Fruit fly (Drosophila melanogaster) whole organism, embryonic: ENCODE data around the gene CG10598.

Source experiments
- CG1024 ChIP-seq: fragments of 200-800 bp; sonication (Bioruptor generic); IDR thresholded peaks from 2 replicates; pipeline ENCODE4 v1.3.6; 2022; ENCODE audit warnings: missing biosample characterization, missing genetic modification characterization
- CG11398 ChIP-seq: fragments of 200-800 bp; sonication (Bioruptor generic); optimal IDR thresholded peaks from 2 replicates; lab custom pipeline; 2016; ENCODE audit warnings: missing biosample characterization, missing genetic modification characterization
- CG11560 ChIP-seq: fragments of 200-800 bp; sonication (Bioruptor generic); IDR thresholded peaks from 3 replicates; pipeline ENCODE4 v1.3.6; 2022; ENCODE audit warnings: missing biosample characterization, missing genetic modification characterization
- CG14667 ChIP-seq: fragments of 200-800 bp; sonication (Bioruptor generic); IDR thresholded peaks from 2 replicates; pipeline ENCODE4 v1.3.6; 2022; ENCODE audit warnings: missing biosample characterization, missing genetic modification characterization
- CG14710 ChIP-seq: fragments of 200-800 bp; sonication (Bioruptor generic); optimal IDR thresholded peaks from 3 replicates; lab custom pipeline; 2019; ENCODE audit warnings: missing biosample characterization, mild to moderate bottlenecking, missing genetic modification characterization, moderate library complexity
- CG14965 ChIP-seq: fragments of 200-800 bp; sonication (Bioruptor generic); optimal IDR thresholded peaks from 2 replicates; lab custom pipeline; 2016; ENCODE audit warnings: missing biosample characterization, missing genetic modification characterization, borderline replicate concordance
- CG1529 ChIP-seq: fragments of 200-800 bp; sonication (Bioruptor generic); optimal IDR thresholded peaks from 3 replicates; lab custom pipeline; 2018; ENCODE audit warnings: missing biosample characterization, missing genetic modification characterization
- CG16813 ChIP-seq: fragments of 200-800 bp; sonication (Bioruptor generic); IDR thresholded peaks from 3 replicates; pipeline ENCODE4 v1.3.6; 2022; ENCODE audit warnings: missing biosample characterization, missing genetic modification characterization; ENCODE audit not compliant: partially characterized antibody
- CG18476 ChIP-seq: fragments of 200-800 bp; sonication (Bioruptor generic); optimal IDR thresholded peaks from 2 replicates; lab custom pipeline; 2016; ENCODE audit warnings: missing biosample characterization, mild to moderate bottlenecking, missing genetic modification characterization
- CG2120 ChIP-seq: fragments of 200-800 bp; sonication (Bioruptor generic); optimal IDR thresholded peaks from 3 replicates; lab custom pipeline; 2016; ENCODE audit warnings: missing biosample characterization, missing genetic modification characterization
- CG30403 ChIP-seq: fragments of 200-800 bp; sonication (Bioruptor generic); optimal IDR thresholded peaks from 3 replicates; lab custom pipeline; 2016; ENCODE audit warnings: missing biosample characterization, missing genetic modification characterization
- CG31224 ChIP-seq: fragments of 200-800 bp; sonication (Bioruptor generic); IDR thresholded peaks from 2 replicates; pipeline ENCODE4 v1.3.6; 2022; ENCODE audit warnings: missing biosample characterization, missing genetic modification characterization
- CG31441 ChIP-seq: fragments of 200-800 bp; sonication (Bioruptor generic); IDR thresholded peaks from 2 replicates; pipeline ENCODE4 v1.3.6; 2022; ENCODE audit warnings: missing biosample characterization, missing genetic modification characterization
- CG3163 ChIP-seq: fragments of 200-800 bp; sonication (Bioruptor generic); optimal IDR thresholded peaks from 3 replicates; lab custom pipeline; 2016; ENCODE audit warnings: missing biosample characterization, missing genetic modification characterization
- CG32532 ChIP-seq: fragments of 200-800 bp; sonication (Bioruptor generic); IDR thresholded peaks from 2 replicates; pipeline ENCODE4 v1.3.6; 2022; ENCODE audit warnings: missing biosample characterization, missing genetic modification characterization
- CG8290 ChIP-seq, 3 experiments: fragments of 200-800 bp; sonication (Bioruptor generic); optimal IDR thresholded peaks; 2 replicates each; lab custom pipeline; 2016 to 2019; ENCODE audit warnings: missing biosample characterization in 3 of 3, missing genetic modification characterization in 3 of 3, mild to moderate bottlenecking in 2 of 3, moderate library complexity in 1 of 3
- CG8388 ChIP-seq: fragments of 200-800 bp; sonication (Bioruptor generic); optimal IDR thresholded peaks from 2 replicates; lab custom pipeline; 2019; ENCODE audit warnings: missing biosample characterization, mild to moderate bottlenecking, missing genetic modification characterization, moderate library complexity
- CG9609 ChIP-seq: fragments of 200-800 bp; sonication (Bioruptor generic); optimal IDR thresholded peaks from 3 replicates; lab custom pipeline; 2016; ENCODE audit warnings: missing biosample characterization, missing genetic modification characterization
- CG9817 ChIP-seq: fragments of 200-800 bp; sonication (Bioruptor generic); optimal IDR thresholded peaks from 2 replicates; lab custom pipeline; 2018; ENCODE audit warnings: missing biosample characterization, mild to moderate bottlenecking, missing genetic modification characterization, moderate library complexity
- Chrac-16 ChIP-seq: fragments of 200-800 bp; sonication (Bioruptor generic); optimal IDR thresholded peaks from 3 replicates; lab custom pipeline; 2016; ENCODE audit warnings: missing biosample characterization, missing genetic modification characterization
- Doc2 ChIP-seq: fragments of 200-800 bp; sonication (Bioruptor generic); IDR thresholded peaks from 2 replicates; pipeline ENCODE4 v1.3.6; 2022; ENCODE audit warnings: missing biosample characterization, missing genetic modification characterization
- Doc3 ChIP-seq: fragments of 200-800 bp; sonication (Bioruptor generic); IDR thresholded peaks from 3 replicates; pipeline ENCODE4 v1.3.6; 2022; ENCODE audit warnings: missing biosample characterization, missing genetic modification characterization; ENCODE audit not compliant: partially characterized antibody
- E2f2 ChIP-seq: fragments of 200-800 bp; sonication (Bioruptor generic); IDR thresholded peaks from 2 replicates; pipeline ENCODE4 v1.3.6; 2022; ENCODE audit warnings: missing biosample characterization, missing genetic modification characterization
- HLH4C ChIP-seq: fragments of 200-800 bp; sonication (Bioruptor generic); IDR thresholded peaks from 3 replicates; pipeline ENCODE4 v1.3.6; 2022; ENCODE audit warnings: missing biosample characterization, missing genetic modification characterization; ENCODE audit not compliant: partially characterized antibody
- Jarid2 ChIP-seq: fragments of 200-800 bp; sonication (Bioruptor generic); optimal IDR thresholded peaks from 3 replicates; lab custom pipeline; 2017; ENCODE audit warnings: mild to moderate bottlenecking, missing biosample characterization, missing genetic modification reagents, missing genetic modification characterization
- Lhr ChIP-seq: fragments of 200-800 bp; sonication (Bioruptor generic); optimal IDR thresholded peaks from 3 replicates; lab custom pipeline; 2017; ENCODE audit warnings: mild to moderate bottlenecking, missing biosample characterization, missing genetic modification reagents, missing genetic modification characterization
- NC2α ChIP-seq: fragments of 200-800 bp; sonication (Bioruptor generic); optimal IDR thresholded peaks from 2 replicates; lab custom pipeline; 2016; ENCODE audit warnings: missing biosample characterization, missing genetic modification characterization
- Nf-YB ChIP-seq: fragments of 200-800 bp; sonication (Bioruptor generic); optimal IDR thresholded peaks from 3 replicates; lab custom pipeline; 2019; ENCODE audit warnings: missing biosample characterization, mild to moderate bottlenecking, missing genetic modification characterization, moderate library complexity
- Ptx1 ChIP-seq: fragments of 200-800 bp; sonication (Bioruptor generic); IDR thresholded peaks from 2 replicates; pipeline ENCODE4 v1.3.6; 2022; ENCODE audit warnings: missing biosample characterization, missing genetic modification characterization
- Sry-β ChIP-seq: fragments of 200-800 bp; sonication (Bioruptor generic); optimal IDR thresholded peaks from 2 replicates; lab custom pipeline; 2018; ENCODE audit warnings: missing biosample characterization, mild to moderate bottlenecking, missing genetic modification characterization, moderate library complexity
- Trl ChIP-seq, 3 experiments: fragments of >200 bp in 2 of 3; fragments of 200-800 bp in 1 of 3; sonication (Bioruptor generic) in 1 of 3; optimal IDR thresholded peaks; 2 replicates in 1 of 3; 3 replicates in 2 of 3; lab custom pipeline; 2016 to 2017; ENCODE audit warnings: missing biosample characterization in 1 of 3, missing genetic modification characterization in 1 of 3
- Vsx1 ChIP-seq: fragments of 200-800 bp; sonication (Bioruptor generic); optimal IDR thresholded peaks from 2 replicates; lab custom pipeline; 2017; ENCODE audit warnings: missing biosample characterization, mild to moderate bottlenecking, missing genetic modification characterization, missing genetic modification reagents
- ab ChIP-seq: fragments of 200-800 bp; sonication (Bioruptor generic); optimal IDR thresholded peaks from 2 replicates; lab custom pipeline; 2016; ENCODE audit warnings: missing biosample characterization, missing genetic modification characterization
- ci ChIP-seq: fragments of 200-800 bp; sonication (Bioruptor generic); IDR thresholded peaks from 3 replicates; pipeline ENCODE4 v1.3.6; 2022; ENCODE audit warnings: missing biosample characterization, missing genetic modification characterization
- eve ChIP-seq, 2 experiments: fragments of >200 bp; optimal IDR thresholded peaks; 2 replicates each; lab custom pipeline; 2017; ENCODE audit warnings: missing biosample characterization in 2 of 2, missing genetic modification characterization in 2 of 2
- grn ChIP-seq: fragments of 200-800 bp; sonication (Bioruptor generic); optimal IDR thresholded peaks from 3 replicates; lab custom pipeline; 2017; ENCODE audit warnings: missing biosample characterization, missing genetic modification characterization
- ham ChIP-seq: fragments of 200-800 bp; sonication (Bioruptor generic); IDR thresholded peaks from 2 replicates; pipeline ENCODE4 v1.3.6; 2022; ENCODE audit warnings: missing biosample characterization, missing genetic modification characterization
- ken ChIP-seq: fragments of 200-800 bp; sonication (Bioruptor generic); IDR thresholded peaks from 3 replicates; pipeline ENCODE4 v1.3.6; 2022; ENCODE audit warnings: missing biosample characterization, missing genetic modification characterization
- pita ChIP-seq: fragments of 200-800 bp; sonication (Bioruptor generic); optimal IDR thresholded peaks from 2 replicates; lab custom pipeline; 2017; ENCODE audit warnings: missing biosample characterization, mild to moderate bottlenecking, missing genetic modification characterization
- pnt ChIP-seq: fragments of 200-800 bp; sonication (Bioruptor generic); optimal IDR thresholded peaks from 3 replicates; lab custom pipeline; 2016; ENCODE audit warnings: missing biosample characterization, missing genetic modification characterization
- schlank ChIP-seq: fragments of 200-800 bp; sonication (Bioruptor generic); optimal IDR thresholded peaks from 2 replicates; lab custom pipeline; 2018; ENCODE audit warnings: missing biosample characterization, mild to moderate bottlenecking, missing genetic modification characterization
- so ChIP-seq: fragments of 200-800 bp; sonication (Bioruptor generic); IDR thresholded peaks from 3 replicates; pipeline ENCODE4 v1.3.6; 2022; ENCODE audit warnings: missing biosample characterization, missing genetic modification characterization
- sqz ChIP-seq: fragments of 200-800 bp; sonication (Bioruptor generic); optimal IDR thresholded peaks from 3 replicates; lab custom pipeline; 2018; ENCODE audit warnings: missing biosample characterization, mild to moderate bottlenecking, missing genetic modification characterization
- sr ChIP-seq: fragments of 200-800 bp; sonication (Bioruptor generic); IDR thresholded peaks from 3 replicates; pipeline ENCODE4 v1.3.6; 2022; ENCODE audit warnings: missing biosample characterization, missing genetic modification characterization
- tio ChIP-seq: fragments of 200-800 bp; sonication (Bioruptor generic); optimal IDR thresholded peaks from 2 replicates; lab custom pipeline; 2017; ENCODE audit warnings: missing biosample characterization, missing genetic modification characterization, inconsistent platforms
- tll ChIP-seq, 2 experiments: fragments of 200-800 bp in 1 of 2; fragments of >200 bp in 1 of 2; sonication (Bioruptor generic) in 1 of 2; optimal IDR thresholded peaks; 2 replicates each; lab custom pipeline; 2017 to 2019; ENCODE audit warnings: missing biosample characterization in 2 of 2, missing genetic modification characterization in 2 of 2, mild to moderate bottlenecking in 1 of 2, moderate library complexity in 1 of 2
- tup ChIP-seq: fragments of 200-800 bp; sonication (Bioruptor generic); optimal IDR thresholded peaks from 2 replicates; lab custom pipeline; 2016; ENCODE audit warnings: missing biosample characterization, mild to moderate bottlenecking, missing genetic modification characterization, moderate library complexity
- vvl ChIP-seq: fragments of 200-800 bp; sonication (Bioruptor generic); IDR thresholded peaks from 2 replicates; pipeline ENCODE4 v1.3.6; 2022; ENCODE audit warnings: missing biosample characterization, missing genetic modification characterization
- z ChIP-seq: fragments of 200-800 bp; sonication (Bioruptor generic); IDR thresholded peaks from 3 replicates; pipeline ENCODE4 v1.3.6; 2022; ENCODE audit warnings: missing biosample characterization, missing genetic modification characterization
- zf30C ChIP-seq: fragments of 200-800 bp; sonication (Bioruptor generic); optimal IDR thresholded peaks from 3 replicates; lab custom pipeline; 2018; ENCODE audit warnings: missing biosample characterization, mild to moderate bottlenecking, missing genetic modification characterization

Gene CG10598

dm6 chrX:17178484-17178921, 48.2 kb downstream of the CG10598 start (continued):
- TF ChIP-seq CG2120 (GFP tag; lab: Kevin White, UChicago) (no peak), pita (GFP tag; lab: Kevin White, UChicago) (no peak), CG14710 (tag; lab: Kevin White, UChicago) (peak; percentile 98), NC2α (GFP tag; lab: Kevin White, UChicago) (no peak), Sry-β (peak; percentile 39), Ptx1 (GFP tag; lab: Robert Waterston, UW) (peak; percentile 99), sqz (peak; percentile 97), zf30C (GFP tag; lab: Kevin White, UChicago) (peak; percentile 52), CG32532 (GFP tag; lab: Robert Waterston, UW) (peak; percentile 98), CG14965 (GFP tag; lab: Kevin White, UChicago) (peak; percentile 49), z (GFP tag; lab: Robert Waterston, UW) (peak; percentile 82; the same call in 2 of the 3 replicates), CG8290 (GFP tag; optimal IDR thresholded peaks at IDR 0.05; lab: Kevin White, UChicago) (peak; percentile 96), CG8290 (tag; optimal IDR thresholded peaks at IDR 0.05; lab: Kevin White, UChicago) (no peak), schlank (peak; percentile 86), CG1024 (GFP tag; lab: Robert Waterston, UW) (peak; percentile 96), CG8388 (GFP tag; lab: Kevin White, UChicago) (no peak), sr (GFP tag; lab: Robert Waterston, UW) (peak; percentile 91), HLH4C (GFP tag; lab: Robert Waterston, UW) (no peak), Lhr (GFP tag; lab: Kevin White, UChicago) (no peak), Chrac-16 (GFP tag; lab: Kevin White, UChicago) (no peak), Doc3 (GFP tag; lab: Robert Waterston, UW) (0 out of 3 replicates have a peak, but pooled peaks have one; percentile 17), pnt (GFP tag; lab: Kevin White, UChicago) (peak; percentile 90), ham (no peak), Vsx1 (GFP tag; lab: Kevin White, UChicago) (peak; percentile 40), CG11398 (peak; percentile 33), CG1529 (GFP tag; lab: Kevin White, UChicago) (no peak), CG9609 (GFP tag; lab: Kevin White, UChicago) (no peak), E2f2 (GFP tag; lab: Robert Waterston, UW) (peak; percentile 82), ab (GFP tag; lab: Kevin White, UChicago) (no peak), so (GFP tag; lab: Robert Waterston, UW) (peak; percentile 97), CG30403 (GFP tag; lab: Kevin White, UChicago) (peak; percentile 14), CG9817 (tag; lab: Kevin White, UChicago) (no peak), grn (GFP tag; lab: Kevin White, UChicago) (peak; percentile 88), CG31441 (GFP tag; lab: Robert Waterston, UW) (peak; percentile 94), Nf-YB (GFP tag; lab: Kevin White, UChicago) (peak; percentile 19), CG3163 (GFP tag; lab: Kevin White, UChicago) (peak; percentile 18), tio (GFP tag; lab: Kevin White, UChicago) (no peak), CG16813 (GFP tag; lab: Robert Waterston, UW) (no peak), CG14667 (GFP tag; lab: Robert Waterston, UW) (peak; percentile 98), CG11560 (tag; lab: Robert Waterston, UW) (peak; percentile 91), eve (GFP tag; optimal IDR thresholded peaks at IDR 0.05; lab: Kevin White, UChicago) (peak; percentile 57 to 98), vvl (GFP tag; lab: Robert Waterston, UW) (peak; percentile 100), CG31224 (GFP tag; lab: Robert Waterston, UW) (peak; percentile 95), ci (GFP tag; lab: Robert Waterston, UW) (peak; percentile 88), Jarid2 (GFP tag; lab: Kevin White, UChicago) (peak; percentile 84), Trl (optimal IDR thresholded peaks at IDR 0.05; lab: Kevin White, UChicago) (peak; percentile 87 to 93), Trl (GFP tag; optimal IDR thresholded peaks at IDR 0.05; lab: Kevin White, UChicago) (peak; percentile 93), tup (peak; percentile 95), CG18476 (GFP tag; lab: Kevin White, UChicago) (peak; percentile 97), ken (GFP tag; lab: Robert Waterston, UW) (peak; percentile 74; the same call in 2 of the 3 replicates), tll (GFP tag; optimal IDR thresholded peaks at IDR 0.05; lab: Kevin White, UChicago) (peak in 1 of 2 experiments; percentile 66), Doc2 (GFP tag; lab: Robert Waterston, UW) (peak; percentile 92)
